Fruit fly (Drosophila melanogaster) whole organism, embryonic: Measurements from ENCODE around the gene CG12241.

ENCODE experiments used
- Adf1 ChIP-seq: fragments of 200-800 bp; sonication (Bioruptor generic); IDR thresholded peaks from 2 replicates; pipeline ENCODE4 v1.3.6; 2022; ENCODE audit warnings: missing biosample characterization, missing genetic modification characterization
- Asciz ChIP-seq: fragments of 200-800 bp; sonication (Bioruptor generic); optimal IDR thresholded peaks from 2 replicates; lab custom pipeline; 2017; ENCODE audit warnings: missing biosample characterization, mild to moderate bottlenecking, missing genetic modification characterization, missing genetic modification reagents
- B-H2 ChIP-seq: fragments of 200-800 bp; sonication (Bioruptor generic); optimal IDR thresholded peaks from 2 replicates; lab custom pipeline; 2018; ENCODE audit warnings: missing biosample characterization, mild to moderate bottlenecking, missing genetic modification characterization
- CG10147 ChIP-seq: fragments of 200-800 bp; sonication (Bioruptor generic); optimal IDR thresholded peaks from 2 replicates; lab custom pipeline; 2019; ENCODE audit warnings: missing biosample characterization, mild to moderate bottlenecking, missing genetic modification characterization, moderate library complexity
- CG12391 ChIP-seq: fragments of 200-800 bp; sonication (Bioruptor generic); optimal IDR thresholded peaks from 3 replicates; lab custom pipeline; 2018; ENCODE audit warnings: missing biosample characterization, mild to moderate bottlenecking, missing genetic modification characterization, moderate library complexity
- CG14441 ChIP-seq: fragments of 200-800 bp; sonication (Bioruptor generic); IDR thresholded peaks from 2 replicates; pipeline ENCODE4 v1.3.6; 2022; ENCODE audit warnings: missing biosample characterization, missing genetic modification characterization
- CG1603 ChIP-seq: fragments of 200-800 bp; sonication (Bioruptor generic); optimal IDR thresholded peaks from 2 replicates; lab custom pipeline; 2019; ENCODE audit warnings: missing biosample characterization, mild to moderate bottlenecking, missing genetic modification characterization, moderate library complexity
- CG17568 ChIP-seq: fragments of 200-800 bp; sonication (Bioruptor generic); optimal IDR thresholded peaks from 2 replicates; lab custom pipeline; 2018; ENCODE audit warnings: missing biosample characterization, mild to moderate bottlenecking, missing genetic modification characterization, moderate library complexity
- CG2678 ChIP-seq: fragments of 200-800 bp; sonication (Bioruptor generic); optimal IDR thresholded peaks from 3 replicates; lab custom pipeline; 2019; ENCODE audit warnings: missing biosample characterization, mild to moderate bottlenecking, missing genetic modification characterization, moderate library complexity
- CG31388 ChIP-seq: fragments of 200-800 bp; sonication (Bioruptor generic); optimal IDR thresholded peaks from 2 replicates; lab custom pipeline; 2016; ENCODE audit warnings: missing biosample characterization, missing genetic modification characterization
- CG3838 ChIP-seq: fragments of 200-800 bp; sonication (Bioruptor generic); optimal IDR thresholded peaks from 3 replicates; lab custom pipeline; 2016; ENCODE audit warnings: missing biosample characterization, missing genetic modification characterization
- CG4424 ChIP-seq: fragments of 200-800 bp; sonication (Bioruptor generic); optimal IDR thresholded peaks from 3 replicates; lab custom pipeline; 2016; ENCODE audit warnings: missing biosample characterization, missing genetic modification characterization
- CG7271 ChIP-seq: fragments of 200-800 bp; sonication (Bioruptor generic); optimal IDR thresholded peaks from 2 replicates; lab custom pipeline; 2018; ENCODE audit warnings: missing biosample characterization, mild to moderate bottlenecking, missing genetic modification characterization, moderate library complexity
- CG8290 ChIP-seq, 3 experiments: fragments of 200-800 bp; sonication (Bioruptor generic); optimal IDR thresholded peaks; 2 replicates each; lab custom pipeline; 2016 to 2019; ENCODE audit warnings: missing biosample characterization in 3 of 3, missing genetic modification characterization in 3 of 3, mild to moderate bottlenecking in 2 of 3, moderate library complexity in 1 of 3
- CG9437 ChIP-seq: fragments of 200-800 bp; sonication (Bioruptor generic); optimal IDR thresholded peaks from 2 replicates; lab custom pipeline; 2018; ENCODE audit warnings: missing biosample characterization, mild to moderate bottlenecking, missing genetic modification characterization
- CkIIα-i1 ChIP-seq: fragments of 200-800 bp; sonication (Bioruptor generic); IDR thresholded peaks from 2 replicates; pipeline ENCODE4 v1.3.6; 2022; ENCODE audit warnings: missing biosample characterization, missing genetic modification characterization
- D ChIP-seq, 2 experiments: fragments of 200-800 bp in 1 of 2; fragments of >200 bp in 1 of 2; sonication (Bioruptor generic) in 1 of 2; optimal IDR thresholded peaks; 2 replicates in 1 of 2; 3 replicates in 1 of 2; lab custom pipeline; 2017; ENCODE audit warnings: mild to moderate bottlenecking in 1 of 2, missing biosample characterization in 1 of 2, missing genetic modification characterization in 1 of 2, missing genetic modification reagents in 1 of 2
- Dbx ChIP-seq: fragments of 200-800 bp; sonication (Bioruptor generic); IDR thresholded peaks from 3 replicates; pipeline ENCODE4 v1.3.6; 2022; ENCODE audit warnings: missing biosample characterization, missing genetic modification characterization
- Doc3 ChIP-seq: fragments of 200-800 bp; sonication (Bioruptor generic); IDR thresholded peaks from 3 replicates; pipeline ENCODE4 v1.3.6; 2022; ENCODE audit warnings: missing biosample characterization, missing genetic modification characterization; ENCODE audit not compliant: partially characterized antibody
- Dp ChIP-seq: fragments of 200-800 bp; sonication (Bioruptor generic); optimal IDR thresholded peaks from 2 replicates; lab custom pipeline; 2018; ENCODE audit warnings: missing biosample characterization, mild to moderate bottlenecking, missing genetic modification characterization, moderate library complexity
- H2.0 ChIP-seq: fragments of 200-800 bp; sonication (Bioruptor generic); IDR thresholded peaks from 2 replicates; pipeline ENCODE4 v1.3.6; 2022; ENCODE audit warnings: missing biosample characterization, missing genetic modification characterization
- Hr78 ChIP-seq, 2 experiments: fragments of 200-800 bp in 1 of 2; fragments of >200 bp in 1 of 2; sonication (Bioruptor generic) in 1 of 2; optimal IDR thresholded peaks; 2 replicates each; lab custom pipeline; 2017 to 2019; ENCODE audit warnings: missing biosample characterization in 2 of 2, missing genetic modification characterization in 2 of 2, mild to moderate bottlenecking in 1 of 2, moderate library complexity in 1 of 2
- Jarid2 ChIP-seq: fragments of 200-800 bp; sonication (Bioruptor generic); optimal IDR thresholded peaks from 3 replicates; lab custom pipeline; 2017; ENCODE audit warnings: mild to moderate bottlenecking, missing biosample characterization, missing genetic modification reagents, missing genetic modification characterization
- Max ChIP-seq: fragments of 200-800 bp; sonication (Bioruptor generic); optimal IDR thresholded peaks from 2 replicates; lab custom pipeline; 2016; ENCODE audit warnings: missing biosample characterization, mild to moderate bottlenecking, missing genetic modification characterization
- Ptx1 ChIP-seq: fragments of 200-800 bp; sonication (Bioruptor generic); IDR thresholded peaks from 2 replicates; pipeline ENCODE4 v1.3.6; 2022; ENCODE audit warnings: missing biosample characterization, missing genetic modification characterization
- Rfx ChIP-seq: fragments of 200-800 bp; sonication (Bioruptor generic); IDR thresholded peaks from 2 replicates; pipeline ENCODE4 v1.3.6; 2022; ENCODE audit warnings: missing biosample characterization, missing genetic modification characterization
- Sin3A ChIP-seq: fragments of >200 bp; optimal IDR thresholded peaks from 2 replicates; lab custom pipeline; 2018
- Sry-β ChIP-seq: fragments of 200-800 bp; sonication (Bioruptor generic); optimal IDR thresholded peaks from 2 replicates; lab custom pipeline; 2018; ENCODE audit warnings: missing biosample characterization, mild to moderate bottlenecking, missing genetic modification characterization, moderate library complexity
- Xrp1 ChIP-seq: fragments of 200-800 bp; sonication (Bioruptor generic); IDR thresholded peaks from 2 replicates; pipeline ENCODE4 v1.3.6; 2022; ENCODE audit warnings: missing biosample characterization, missing genetic modification characterization
- btn ChIP-seq: fragments of 200-800 bp; sonication (Bioruptor generic); optimal IDR thresholded peaks from 2 replicates; lab custom pipeline; 2016; ENCODE audit warnings: missing biosample characterization, missing genetic modification characterization
- cato ChIP-seq: fragments of 200-800 bp; sonication (Bioruptor generic); optimal IDR thresholded peaks from 2 replicates; lab custom pipeline; 2016; ENCODE audit warnings: missing biosample characterization, missing genetic modification characterization, borderline replicate concordance
- dati ChIP-seq: fragments of 200-800 bp; sonication (Bioruptor generic); IDR thresholded peaks from 2 replicates; pipeline ENCODE4 v1.3.6; 2022; ENCODE audit warnings: missing biosample characterization, missing genetic modification characterization
- en ChIP-seq: fragments of 200-800 bp; sonication (Bioruptor generic); optimal IDR thresholded peaks from 2 replicates; lab custom pipeline; 2016; ENCODE audit warnings: missing biosample characterization, missing genetic modification characterization
- ftz-f1 ChIP-seq: fragments of 200-800 bp; sonication (Bioruptor generic); optimal IDR thresholded peaks from 2 replicates; lab custom pipeline; 2016; ENCODE audit warnings: missing biosample characterization, missing genetic modification characterization
- gem ChIP-seq: fragments of 200-800 bp; sonication (Bioruptor generic); optimal IDR thresholded peaks from 2 replicates; lab custom pipeline; 2019; ENCODE audit warnings: missing biosample characterization, mild to moderate bottlenecking, missing genetic modification characterization, moderate library complexity
- hkb ChIP-seq, 2 experiments: fragments of 200-800 bp in 1 of 2; fragments of >200 bp in 1 of 2; sonication (Bioruptor generic) in 1 of 2; IDR thresholded peaks in 1 of 2; optimal IDR thresholded peaks in 1 of 2; 2 replicates each; pipeline versions ENCODE4 v1.3.6 to Lab custom; 2017 to 2022; ENCODE audit warnings: missing biosample characterization in 1 of 2, missing genetic modification characterization in 1 of 2
- hth ChIP-seq: fragments of >200 bp; optimal IDR thresholded peaks from 2 replicates; lab custom pipeline; 2017; ENCODE audit warnings: inconsistent platforms
- jing ChIP-seq: fragments of 200-800 bp; sonication (Bioruptor generic); optimal IDR thresholded peaks from 2 replicates; lab custom pipeline; 2018; ENCODE audit warnings: missing biosample characterization, mild to moderate bottlenecking, missing genetic modification characterization
- mirr ChIP-seq: fragments of 200-800 bp; sonication (Bioruptor generic); optimal IDR thresholded peaks from 3 replicates; lab custom pipeline; 2018; ENCODE audit warnings: missing biosample characterization, mild to moderate bottlenecking, missing genetic modification characterization
- nerfin-2 ChIP-seq: fragments of 200-800 bp; sonication (Bioruptor generic); IDR thresholded peaks from 2 replicates; pipeline ENCODE4 v1.3.6; 2022; ENCODE audit warnings: missing biosample characterization, missing genetic modification characterization; ENCODE audit not compliant: partially characterized antibody
- otp ChIP-seq: fragments of 200-800 bp; sonication (Bioruptor generic); IDR thresholded peaks from 3 replicates; pipeline ENCODE4, ENCODE4 v1.3.6; 2022; ENCODE audit warnings: missing biosample characterization, missing genetic modification characterization
- peb ChIP-seq: fragments of 200-800 bp; sonication (Bioruptor generic); IDR thresholded peaks from 2 replicates; pipeline ENCODE4 v1.3.6; 2022; ENCODE audit warnings: missing biosample characterization, missing genetic modification characterization
- slp2 ChIP-seq: fragments of 200-800 bp; sonication (Bioruptor generic); optimal IDR thresholded peaks from 2 replicates; lab custom pipeline; 2016; ENCODE audit warnings: missing biosample characterization, missing genetic modification characterization
- tap ChIP-seq: fragments of 200-800 bp; optimal IDR thresholded peaks from 3 replicates; lab custom pipeline; 2019; ENCODE audit warnings: missing biosample characterization, mild to moderate bottlenecking, missing genetic modification characterization, moderate library complexity
- usp ChIP-seq: fragments of >200 bp; optimal IDR thresholded peaks from 2 replicates; lab custom pipeline; 2017; ENCODE audit warnings: missing biosample characterization, missing genetic modification characterization
- vfl ChIP-seq: fragments of 200-800 bp; sonication (Bioruptor generic); optimal IDR thresholded peaks from 2 replicates; lab custom pipeline; 2016; ENCODE audit warnings: missing biosample characterization, missing genetic modification characterization
- zf30C ChIP-seq: fragments of 200-800 bp; sonication (Bioruptor generic); optimal IDR thresholded peaks from 3 replicates; lab custom pipeline; 2018; ENCODE audit warnings: missing biosample characterization, mild to moderate bottlenecking, missing genetic modification characterization

Gene CG12241

DNA sequence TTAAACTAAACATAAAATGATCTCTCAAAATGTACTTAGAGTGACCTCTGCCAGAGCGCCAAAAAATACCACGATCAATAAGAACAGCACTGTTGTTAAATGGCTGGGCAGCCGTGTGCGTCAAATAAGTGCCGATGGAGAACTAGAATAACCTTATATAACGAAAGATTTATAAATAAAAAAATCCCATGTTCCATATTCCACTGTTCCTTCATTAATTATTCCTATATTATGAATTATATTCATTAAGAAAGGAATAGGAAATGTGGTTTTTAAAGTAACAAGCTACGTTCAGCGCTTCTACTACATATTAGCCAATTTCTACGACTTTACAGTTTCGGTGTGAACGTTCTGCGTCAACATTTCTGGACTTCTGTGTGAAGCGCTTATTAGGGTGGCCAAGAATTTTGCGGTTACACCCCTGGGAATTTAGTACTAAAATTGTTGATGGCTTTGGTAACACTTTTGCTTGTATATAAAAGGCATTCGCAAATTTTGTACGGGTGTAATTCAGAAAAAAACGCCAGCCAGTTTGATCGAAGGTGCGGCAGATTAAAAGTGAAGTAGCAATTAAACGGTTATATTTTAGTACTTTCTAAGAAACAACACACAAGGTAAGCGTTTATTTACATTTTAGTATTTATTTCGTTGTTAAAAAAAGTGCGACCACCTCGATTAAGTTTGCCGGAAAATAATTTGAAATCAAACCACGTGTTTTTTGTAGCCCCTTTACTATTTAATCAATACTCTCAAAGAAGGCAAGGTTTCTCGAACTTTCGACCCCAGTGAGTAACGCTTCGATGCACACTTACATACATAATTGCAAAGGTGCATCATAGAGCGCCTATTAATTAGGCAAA, 23.4 kb downstream of the CG12241 start, which contains the start of the genes tefu and Hsc70-4 (continued):
- TF ChIP-seq CG10147 (GFP tag; lab: Kevin White, UChicago): no peak
- TF ChIP-seq hth (lab: Kevin White, UChicago): no peak
- peak in 1 of 2 experiments; percentile 77 for TF ChIP-seq Hr78 (GFP tag; optimal IDR thresholded peaks at IDR 0.05; lab: Kevin White, UChicago)
- no peak for TF ChIP-seq Doc3 (GFP tag; lab: Robert Waterston, UW)
- peak; percentile 70 for TF ChIP-seq H2.0 (GFP tag; lab: Robert Waterston, UW)
- peak; percentile 71 for TF ChIP-seq vfl (GFP tag; lab: Kevin White, UChicago)
- no peak for TF ChIP-seq tap (tag; lab: Kevin White, UChicago)
- peak; percentile 86 for TF ChIP-seq gem (tag; lab: Kevin White, UChicago)
- TF ChIP-seq CG12391 (tag; lab: Kevin White, UChicago): peak; percentile 86
- no peak for TF ChIP-seq usp
- TF ChIP-seq D (optimal IDR thresholded peaks at IDR 0.05; lab: Kevin White, UChicago): no peak
- TF ChIP-seq D (GFP tag; optimal IDR thresholded peaks at IDR 0.05; lab: Kevin White, UChicago): peak; percentile 34
- no peak for TF ChIP-seq dati
- TF ChIP-seq CG4424 (GFP tag; lab: Kevin White, UChicago): peak; percentile 82
- TF ChIP-seq Dp (GFP tag; lab: Kevin White, UChicago): peak; percentile 69
- TF ChIP-seq CG2678 (tag; lab: Kevin White, UChicago): no peak
- peak; percentile 96 for TF ChIP-seq Sin3A (lab: Kevin White, UChicago)
- TF ChIP-seq Ptx1 (GFP tag; lab: Robert Waterston, UW): peak; percentile 84
- peak; percentile 79 for TF ChIP-seq CG8290 (GFP tag; optimal IDR thresholded peaks at IDR 0.05; lab: Kevin White, UChicago)
- TF ChIP-seq CG8290 (tag; optimal IDR thresholded peaks at IDR 0.05; lab: Kevin White, UChicago): peak in 1 of 2 experiments; percentile 72
- TF ChIP-seq btn: no peak
- peak; percentile 68; the same call in 1 of the 3 replicates for TF ChIP-seq otp (GFP tag; lab: Robert Waterston, UW)
- no peak for TF ChIP-seq CG31388 (GFP tag; lab: Kevin White, UChicago)
- TF ChIP-seq en (GFP tag; lab: Kevin White, UChicago): no peak
- TF ChIP-seq CG9437: peak; percentile 51
- peak; percentile 45 for TF ChIP-seq jing (GFP tag; lab: Kevin White, UChicago)
- no peak for TF ChIP-seq Asciz
- TF ChIP-seq B-H2 (GFP tag; lab: Kevin White, UChicago): peak; percentile 64
- no peak for TF ChIP-seq ftz-f1 (GFP tag; lab: Kevin White, UChicago)
- TF ChIP-seq zf30C (GFP tag; lab: Kevin White, UChicago): no peak
- peak; percentile 62 for TF ChIP-seq slp2 (GFP tag; lab: Kevin White, UChicago)
- peak; percentile 91 for TF ChIP-seq hkb (optimal IDR thresholded peaks at IDR 0.05; lab: Kevin White, UChicago)
- TF ChIP-seq hkb (GFP tag; IDR thresholded peaks at IDR 0.05; lab: Robert Waterston, UW): peak; percentile 42
- no peak for TF ChIP-seq Jarid2 (GFP tag; lab: Kevin White, UChicago)
- peak; percentile 70 for TF ChIP-seq Xrp1 (GFP tag; lab: Robert Waterston, UW)
- TF ChIP-seq Sry-β (GFP tag; lab: Kevin White, UChicago): peak; percentile 62
- TF ChIP-seq mirr: no peak
- peak; percentile 74 for TF ChIP-seq Dbx
- peak; percentile 54 for TF ChIP-seq Max (GFP tag; lab: Kevin White, UChicago)
- peak; percentile 59 for TF ChIP-seq CG7271 (tag; lab: Kevin White, UChicago)
- no peak for TF ChIP-seq nerfin-2 (GFP tag; lab: Robert Waterston, UW)
- peak; percentile 37 for TF ChIP-seq cato (GFP tag; lab: Kevin White, UChicago)
- peak; percentile 49; the same call in 1 of the 2 replicates for TF ChIP-seq peb
- no peak for TF ChIP-seq CkIIα-i1 (GFP tag; lab: Robert Waterston, UW)
- TF ChIP-seq CG17568 (GFP tag; lab: Kevin White, UChicago): no peak
- TF ChIP-seq CG1603 (tag; lab: Kevin White, UChicago): peak; percentile 80
- TF ChIP-seq Rfx (GFP tag; lab: Robert Waterston, UW): peak; percentile 88
- peak; percentile 86 for TF ChIP-seq CG14441
- no peak; the same call in 1 of the 2 replicates for TF ChIP-seq Adf1 (GFP tag; lab: Robert Waterston, UW)
- peak; percentile 9 for TF ChIP-seq CG3838 (GFP tag; lab: Kevin White, UChicago)
